Worm (Caenorhabditis elegans): ENCODE results near the gene fbxa-218.

ce11 chrIII:12424663-12425062 lies 11.7 kb upstream of the fbxa-218 start:
- no peak for TF ChIP-seq scrt-1 (GFP tag; IDR thresholded peaks at IDR 0.05)
- no peak for TF ChIP-seq tbx-37 (GFP tag; conservative IDR thresholded peaks at IDR 0.05)
- TF ChIP-seq flt-1 (GFP tag; IDR thresholded peaks at IDR 0.05), result no peak
- TF ChIP-seq ama-1 (optimal IDR thresholded peaks at IDR 0.05), result no peak
- no peak for TF ChIP-seq hmg-4 (GFP tag; optimal IDR thresholded peaks at IDR 0.05)
- no peak for TF ChIP-seq F13C5.2 (tag; optimal IDR thresholded peaks at IDR 0.05)

Data from whole organism, early embryonic.